Worm (Caenorhabditis elegans) whole organism, L2 larva: ENCODE results near the gene ZK836.3.

Source experiments
- Y55F3AM.14 ChIP-seq: fragments of 200-800 bp; sonication (Bioruptor generic); optimal IDR thresholded peaks from 2 replicates; lab custom pipeline; 2018; ENCODE audit warnings: mild to moderate bottlenecking, missing genetic modification characterization, missing compliant biosample characterization
- egl-27 ChIP-seq: sonication (generic microtip); optimal IDR thresholded peaks from 3 replicates; lab custom pipeline; 2017; ENCODE audit warnings: missing biosample characterization, missing genetic modification reagents, missing genetic modification characterization
- elt-1 ChIP-seq: fragments of 150-350 bp; optimal IDR thresholded peaks from 2 replicates; lab custom pipeline; 2014; ENCODE audit warnings: missing biosample characterization, missing genetic modification characterization
- lin-13 ChIP-seq: fragments of 150-350 bp; optimal IDR thresholded peaks from 2 replicates; lab custom pipeline; 2014; ENCODE audit warnings: missing biosample characterization, missing genetic modification reagents, missing genetic modification characterization
- lin-39 ChIP-seq: fragments of 150-350 bp; optimal IDR thresholded peaks from 2 replicates; lab custom pipeline; 2014; ENCODE audit warnings: missing biosample characterization, missing genetic modification reagents, missing genetic modification characterization
- nhr-12 ChIP-seq: fragments of 150-350 bp; optimal IDR thresholded peaks from 2 replicates; lab custom pipeline; 2014; ENCODE audit warnings: missing biosample characterization, missing genetic modification characterization
- nhr-23 ChIP-seq: fragments of 150-350 bp; optimal IDR thresholded peaks from 2 replicates; lab custom pipeline; 2014; ENCODE audit warnings: missing biosample characterization, missing genetic modification reagents, missing genetic modification characterization
- nhr-6 ChIP-seq: fragments of 150-350 bp; optimal IDR thresholded peaks from 2 replicates; lab custom pipeline; 2014; ENCODE audit warnings: missing biosample characterization, missing genetic modification characterization
- unc-62 ChIP-seq: fragments of 150-350 bp; optimal IDR thresholded peaks from 2 replicates; lab custom pipeline; 2014; ENCODE audit warnings: missing biosample characterization, missing genetic modification reagents, missing genetic modification characterization

DNA sequence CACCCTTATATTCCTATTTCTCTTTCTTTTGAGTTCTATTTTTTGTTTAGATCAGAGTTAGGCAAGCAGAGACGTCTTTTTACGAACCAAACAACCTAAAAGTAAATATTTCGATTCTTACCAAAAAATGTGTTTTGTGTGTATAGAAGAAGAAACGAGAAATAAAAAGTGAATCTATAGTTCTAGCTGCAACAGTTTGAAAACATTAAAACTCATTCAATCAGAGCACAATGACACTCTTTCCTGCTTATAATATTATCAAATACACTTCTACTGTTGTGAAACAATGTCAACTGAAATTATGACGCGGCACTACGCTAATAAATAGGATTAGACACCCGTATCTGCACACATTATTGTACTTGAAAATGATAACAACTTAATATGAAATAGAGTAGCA is at the start of gene ZK836.3:
- TF ChIP-seq nhr-12 (tag; lab: Kevin White, UChicago) (no peak), elt-1 (tag; lab: Kevin White, UChicago) (no peak), nhr-23 (tag; lab: Kevin White, UChicago) (no peak), lin-39 (tag; lab: Kevin White, UChicago) (no peak), lin-13 (no peak), Y55F3AM.14 (GFP tag; lab: Kevin White, UChicago) (no peak), unc-62 (GFP tag; lab: Kevin White, UChicago) (no peak), nhr-6 (no peak), egl-27 (tag; lab: Kevin White, UChicago) (no peak)
